Worm (Caenorhabditis elegans): ENCODE data around the gene Y32F6B.9.
A peak's percentile ranks its signal among the peaks of the same experiment; 100 is the strongest.

Gene Y32F6B.9

DNA sequence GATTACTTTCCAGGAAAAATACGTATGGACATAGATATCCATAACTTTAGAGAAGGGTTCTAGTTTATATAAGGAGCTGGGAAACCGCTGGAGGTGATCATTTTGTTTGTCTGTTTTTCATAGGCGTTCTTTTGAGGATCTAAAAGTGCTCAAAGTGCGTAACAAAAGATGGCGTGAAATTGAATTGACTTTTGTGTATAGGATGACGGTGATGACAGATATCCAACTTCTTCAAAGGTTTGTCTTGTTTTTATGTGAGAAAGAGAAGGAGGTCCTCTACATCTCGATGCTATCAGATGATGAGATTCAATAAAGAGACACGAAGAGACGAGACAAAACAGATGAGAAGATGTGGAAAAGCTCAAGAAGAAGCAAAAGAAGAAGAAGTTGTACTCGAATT, 38.2 kb downstream of the Y32F6B.9 start:
- no peak for TF ChIP-seq fkh-3 (tag; optimal IDR thresholded peaks at IDR 0.05)
- TF ChIP-seq snpc-1.1 (tag; optimal IDR thresholded peaks at IDR 0.05; ENCODE audit: insufficient read depth): no peak
- no peak for TF ChIP-seq lsl-1 (GFP tag; optimal IDR thresholded peaks at IDR 0.05)
- TF ChIP-seq lin-26 (GFP tag; IDR thresholded peaks at IDR 0.05): no peak
- TF ChIP-seq ceh-58 (GFP tag; IDR thresholded peaks at IDR 0.05): no peak
- no peak for TF ChIP-seq zfh-2 (GFP tag; conservative IDR thresholded peaks at IDR 0.05)
- no peak for TF ChIP-seq nhr-27 (tag; optimal IDR thresholded peaks at IDR 0.05)
- no peak for TF ChIP-seq aptf-2 (GFP tag; conservative IDR thresholded peaks at IDR 0.05)
- TF ChIP-seq hmg-20 (GFP tag; IDR thresholded peaks at IDR 0.05): no peak
- TF ChIP-seq snpc-3.4 (tag; optimal IDR thresholded peaks at IDR 0.05): no peak
- no peak for TF ChIP-seq zim-3 (tag; optimal IDR thresholded peaks at IDR 0.05)
- TF ChIP-seq sea-2 (GFP tag; IDR thresholded peaks at IDR 0.05): no peak
- TF ChIP-seq sptf-2 (GFP tag; optimal IDR thresholded peaks at IDR 0.05): no peak
- TF ChIP-seq ztf-22 (GFP tag; optimal IDR thresholded peaks at IDR 0.05): no peak
- no peak for TF ChIP-seq let-607 (tag; optimal IDR thresholded peaks at IDR 0.05)
- TF ChIP-seq rec-8 (tag; optimal IDR thresholded peaks at IDR 0.05): no peak
- no peak for TF ChIP-seq mxl-1 (tag; optimal IDR thresholded peaks at IDR 0.05)
- no peak for TF ChIP-seq akir-1 (GFP tag; optimal IDR thresholded peaks at IDR 0.05)

DNA sequence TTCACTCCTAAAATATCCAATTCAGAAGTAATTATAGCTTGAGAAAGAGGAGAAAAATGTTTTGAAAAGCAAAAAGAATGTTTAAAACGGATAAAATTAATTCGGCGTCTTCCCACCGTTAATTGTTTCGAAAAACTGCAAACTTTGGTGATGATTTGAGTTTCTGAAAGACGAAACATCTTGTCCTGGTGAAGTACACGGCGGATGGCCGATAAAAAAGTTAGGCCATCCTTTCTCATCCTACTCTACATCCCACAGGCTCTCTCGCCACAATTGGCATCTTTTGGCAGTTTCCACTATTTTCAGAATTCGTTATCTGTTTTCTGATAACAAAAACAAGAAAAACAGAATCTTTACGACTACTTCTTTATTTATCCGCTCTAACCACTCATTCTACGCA, 47.4 kb downstream of the Y32F6B.9 start, which contains the start of the genes C35A5.8 and hda-11:
Gene C35A5.8 (minus strand): TSS at position 7 of the 400 bp plus-strand sequence.
Gene hda-11 (plus strand): TSS at position 283 of the 400 bp plus-strand sequence.
- peak; percentile 23 for TF ChIP-seq sdz-38 (tag; optimal IDR thresholded peaks at IDR 0.05)
- TF ChIP-seq madf-3 (GFP tag; IDR thresholded peaks at IDR 0.05): peak; percentile 76; the same call in 1 of the 2 replicates
- TF ChIP-seq aptf-2 (GFP tag; conservative IDR thresholded peaks at IDR 0.05): 0 out of 2 replicates have a peak, but pooled peaks have one; percentile 11
- peak; percentile 78 for TF ChIP-seq unc-130 (GFP tag; optimal IDR thresholded peaks at IDR 0.05)
- TF ChIP-seq K11D2.4 (GFP tag; IDR thresholded peaks at IDR 0.05): peak; percentile 73
- no peak for TF ChIP-seq F37B4.10 (GFP tag; IDR thresholded peaks at IDR 0.05)
- 0 out of 2 replicates have a peak, but pooled peaks have one; percentile 7 for TF ChIP-seq hmg-20 (GFP tag; IDR thresholded peaks at IDR 0.05)
- peak; percentile 75 for TF ChIP-seq lir-1 (GFP tag; conservative IDR thresholded peaks at IDR 0.05)
- TF ChIP-seq let-607 (tag; optimal IDR thresholded peaks at IDR 0.05): peak in 1 of 2 experiments; percentile 49
- no peak for TF ChIP-seq egrh-3 (GFP tag; IDR thresholded peaks at IDR 0.05)
- no peak for TF ChIP-seq Y53F4B.3 (GFP tag; IDR thresholded peaks at IDR 0.05)
- peak; percentile 54; the same call in 1 of the 2 replicates for TF ChIP-seq bed-2 (GFP tag; IDR thresholded peaks at IDR 0.05)
- peak; percentile 57 for TF ChIP-seq lin-40 (tag; optimal IDR thresholded peaks at IDR 0.05)
- no peak for TF ChIP-seq C17E4.6 (GFP tag; IDR thresholded peaks at IDR 0.05)
- no peak for TF ChIP-seq mxl-1 (tag; optimal IDR thresholded peaks at IDR 0.05)
- peak; percentile 37; the same call in 1 of the 2 replicates for TF ChIP-seq F33H1.4 (GFP tag; IDR thresholded peaks at IDR 0.05)
- TF ChIP-seq ZK185.1 (tag; optimal IDR thresholded peaks at IDR 0.05; ENCODE audit: poor library complexity, severe bottlenecking): peak; percentile 93
- no peak for TF ChIP-seq efl-1 (GFP tag; optimal IDR thresholded peaks at IDR 0.05)
- peak; percentile 57 for TF ChIP-seq zim-3 (tag; optimal IDR thresholded peaks at IDR 0.05)
- peak; percentile 38 for TF ChIP-seq K12H6.12 (tag; optimal IDR thresholded peaks at IDR 0.05)
- 0 out of 2 replicates have a peak, but pooled peaks have one; percentile 14 for TF ChIP-seq Y53G8AR.9 (GFP tag; conservative IDR thresholded peaks at IDR 0.05)
- TF ChIP-seq lsl-1 (GFP tag; optimal IDR thresholded peaks at IDR 0.05): peak; percentile 46
- peak; percentile 39 for TF ChIP-seq him-1 (tag; optimal IDR thresholded peaks at IDR 0.05)
- peak; percentile 59 for TF ChIP-seq ztf-18 (tag; optimal IDR thresholded peaks at IDR 0.05)
- peak; percentile 67 for TF ChIP-seq D2030.7 (GFP tag; IDR thresholded peaks at IDR 0.05)
- peak in 1 of 3 experiments; percentile 11 for TF ChIP-seq lin-35 (GFP tag; optimal IDR thresholded peaks at IDR 0.05)
- peak; percentile 52 to 60 for TF ChIP-seq rec-8 (tag; optimal IDR thresholded peaks at IDR 0.05)
- TF ChIP-seq hmg-1.2 (GFP tag; IDR thresholded peaks at IDR 0.05): peak; percentile 67; the same call in 1 of the 2 replicates
- TF ChIP-seq ceh-27 (GFP tag; optimal IDR thresholded peaks at IDR 0.05): peak; percentile 85
- TF ChIP-seq ekl-4 (GFP tag; IDR thresholded peaks at IDR 0.05): no peak
- no peak for TF ChIP-seq F49E8.2 (tag; optimal IDR thresholded peaks at IDR 0.05; ENCODE audit: insufficient read depth)
- TF ChIP-seq dox-1 (GFP tag; IDR thresholded peaks at IDR 0.05): peak; percentile 82
- TF ChIP-seq nhr-80 (tag; optimal IDR thresholded peaks at IDR 0.05): peak; percentile 36
- peak; percentile 42 for TF ChIP-seq lin-54 (GFP tag; optimal IDR thresholded peaks at IDR 0.05)

Measured in whole organism, young adult.